Fruit fly (Drosophila melanogaster) whole organism, prepupa: Measurements from ENCODE around the gene CG34106.

Experiments
- CG11762 ChIP-seq: fragments of 200-800 bp; sonication (Bioruptor generic); optimal IDR thresholded peaks from 3 replicates; lab custom pipeline; 2016; ENCODE audit warnings: missing biosample characterization, missing genetic modification characterization; ENCODE audit not compliant: insufficient read depth
- CG11902 ChIP-seq: fragments of 200-800 bp; sonication (Bioruptor generic); optimal IDR thresholded peaks from 3 replicates; lab custom pipeline; 2016; ENCODE audit warnings: missing biosample characterization, missing genetic modification characterization
- CG16779 ChIP-seq: fragments of 200-800 bp; sonication (Bioruptor generic); optimal IDR thresholded peaks from 3 replicates; lab custom pipeline; 2017; ENCODE audit warnings: missing biosample characterization, mild to moderate bottlenecking, missing genetic modification characterization
- CG3032 ChIP-seq: fragments of 200-800 bp; optimal IDR thresholded peaks from 2 replicates; lab custom pipeline; 2019; ENCODE audit warnings: missing biosample characterization, mild to moderate bottlenecking, missing genetic modification characterization, moderate library complexity
- CG6854 ChIP-seq: fragments of 200-800 bp; sonication (Bioruptor generic); optimal IDR thresholded peaks from 2 replicates; lab custom pipeline; 2017; ENCODE audit warnings: missing biosample characterization, mild to moderate bottlenecking, missing genetic modification characterization
- CG8632 ChIP-seq: fragments of 200-800 bp; sonication (Bioruptor generic); optimal IDR thresholded peaks from 3 replicates; lab custom pipeline; 2016; ENCODE audit warnings: missing biosample characterization, missing genetic modification characterization
- Lpt ChIP-seq: fragments of 200-800 bp; sonication (Bioruptor generic); optimal IDR thresholded peaks from 3 replicates; lab custom pipeline; 2016; ENCODE audit warnings: missing biosample characterization, missing genetic modification characterization
- lz ChIP-seq: fragments of 200-800 bp; sonication (Bioruptor generic); optimal IDR thresholded peaks from 3 replicates; lab custom pipeline; 2016; ENCODE audit warnings: missing biosample characterization, missing genetic modification characterization
- topi ChIP-seq: fragments of 200-800 bp; sonication (Bioruptor generic); optimal IDR thresholded peaks from 3 replicates; lab custom pipeline; 2016; ENCODE audit warnings: missing biosample characterization, missing genetic modification characterization
- vri ChIP-seq: fragments of 200-800 bp; sonication (Bioruptor generic); optimal IDR thresholded peaks from 3 replicates; lab custom pipeline; 2016; ENCODE audit warnings: missing biosample characterization, mild to moderate bottlenecking, missing genetic modification characterization

- TF ChIP-seq CG6854 (GFP tag; lab: Kevin White, UChicago) (no peak), CG8632 (GFP tag; lab: Kevin White, UChicago) (no peak), vri (GFP tag; lab: Kevin White, UChicago) (no peak), CG11902 (GFP tag; lab: Kevin White, UChicago) (no peak), CG16779 (tag; lab: Kevin White, UChicago) (no peak), CG11762 (GFP tag; lab: Kevin White, UChicago) (no peak), Lpt (GFP tag; lab: Kevin White, UChicago) (no peak), lz (GFP tag; lab: Kevin White, UChicago) (no peak), topi (no peak), CG3032 (tag; lab: Kevin White, UChicago) (peak; percentile 12)
Observed at dm6 chr2L:17207072-17207471, 76.2 kb downstream of the CG34106 start.
